Fruit fly (Drosophila melanogaster): ENCODE results near the gene nrm.

DNA sequence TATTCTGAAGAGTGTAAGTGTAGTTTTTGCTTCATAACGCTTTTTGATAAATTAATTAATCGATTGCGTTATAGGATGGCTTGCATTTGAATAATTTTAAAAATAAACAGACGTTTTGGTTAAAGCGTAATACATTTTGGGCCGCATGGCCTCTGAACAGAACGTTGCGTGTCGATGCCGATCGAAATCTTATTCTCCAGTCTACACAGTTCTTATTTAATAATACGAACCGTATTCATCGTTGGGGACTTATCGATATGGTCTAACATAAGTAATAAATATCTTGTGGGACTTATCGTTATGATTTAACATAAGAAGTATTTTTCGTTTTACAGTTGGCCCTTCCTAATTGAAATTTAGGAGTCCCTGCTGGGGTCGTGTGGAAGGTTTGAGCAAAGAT, 90.8 kb downstream of the nrm start:
- TF ChIP-seq psq (optimal IDR thresholded peaks at IDR 0.05) (no peak), CG8478 (optimal IDR thresholded peaks at IDR 0.05) (no peak)

Measured in whole organism.